Worm (Caenorhabditis elegans): ENCODE results near the gene hmt-1.

Gene hmt-1

ce11 chrIII:11093489-11093888 is 6.3 kb downstream of the hmt-1 start (continued):
- TF ChIP-seq elt-4 (tag; optimal IDR thresholded peaks at IDR 0.05): no peak
- TF ChIP-seq hlh-8 (tag; optimal IDR thresholded peaks at IDR 0.05): peak; percentile 77
- TF ChIP-seq ceh-24 (tag; optimal IDR thresholded peaks at IDR 0.05): no peak
- TF ChIP-seq sox-2 (GFP tag; IDR thresholded peaks at IDR 0.05): no peak
- no peak for TF ChIP-seq pqm-1 (tag; optimal IDR thresholded peaks at IDR 0.05)
- no peak for TF ChIP-seq lin-11 (tag; optimal IDR thresholded peaks at IDR 0.05)
- no peak for TF ChIP-seq che-1 (tag; optimal IDR thresholded peaks at IDR 0.05)
- TF ChIP-seq nhr-232 (tag; optimal IDR thresholded peaks at IDR 0.05): no peak
- TF ChIP-seq ttx-3 (tag; optimal IDR thresholded peaks at IDR 0.05): no peak
- peak; percentile 77 for TF ChIP-seq elt-2 (tag; optimal IDR thresholded peaks at IDR 0.05)
- TF ChIP-seq ceh-45 (GFP tag; IDR thresholded peaks at IDR 0.05): no peak
- peak; percentile 71 for TF ChIP-seq mec-3 (tag; optimal IDR thresholded peaks at IDR 0.05; ENCODE audit: borderline replicate concordance)
- TF ChIP-seq ceh-14 (tag; optimal IDR thresholded peaks at IDR 0.05): peak; percentile 62
- TF ChIP-seq fkh-10 (GFP tag; optimal IDR thresholded peaks at IDR 0.05): no peak
- peak; percentile 43 for TF ChIP-seq syd-9 (tag; optimal IDR thresholded peaks at IDR 0.05)

- TF ChIP-seq ceh-22 (tag; optimal IDR thresholded peaks at IDR 0.05) (no peak), fkh-6 (tag; optimal IDR thresholded peaks at IDR 0.05) (peak; percentile 69), dmd-4 (tag; optimal IDR thresholded peaks at IDR 0.05; ENCODE audit: borderline replicate concordance) (peak; percentile 39), che-1 (tag; optimal IDR thresholded peaks at IDR 0.05) (peak; percentile 42), K09A11.1 (tag; optimal IDR thresholded peaks at IDR 0.05; ENCODE audit: insufficient read depth) (no peak), madf-2 (tag; optimal IDR thresholded peaks at IDR 0.05) (no peak), pros-1 (tag; optimal IDR thresholded peaks at IDR 0.05) (no peak), K02D7.2 (tag; optimal IDR thresholded peaks at IDR 0.05) (peak; percentile 43), ceh-48 (tag; optimal IDR thresholded peaks at IDR 0.05) (no peak), Y22D7AL.16 (tag; optimal IDR thresholded peaks at IDR 0.05) (peak; percentile 9), hlh-13 (GFP tag; optimal IDR thresholded peaks at IDR 0.05) (no peak), ama-1 (optimal IDR thresholded peaks at IDR 0.05) (no peak), ceh-45 (GFP tag; IDR thresholded peaks at IDR 0.05) (no peak; the same call in 1 of the 2 replicates), ceh-30 (tag; optimal IDR thresholded peaks at IDR 0.05) (no peak), ceh-24 (tag; optimal IDR thresholded peaks at IDR 0.05) (no peak), odd-2 (tag; optimal IDR thresholded peaks at IDR 0.05) (no peak), nhr-11 (tag; optimal IDR thresholded peaks at IDR 0.05) (no peak), nhr-232 (tag; optimal IDR thresholded peaks at IDR 0.05) (no peak), unc-86 (tag; optimal IDR thresholded peaks at IDR 0.05) (peak; percentile 76), rnt-1 (tag; optimal IDR thresholded peaks at IDR 0.05) (peak; percentile 71), ceh-34 (tag; optimal IDR thresholded peaks at IDR 0.05) (peak; percentile 52), mec-3 (tag; optimal IDR thresholded peaks at IDR 0.05; ENCODE audit: borderline replicate concordance) (no peak), pqm-1 (tag; optimal IDR thresholded peaks at IDR 0.05) (peak; percentile 87), elt-2 (tag; optimal IDR thresholded peaks at IDR 0.05) (peak; percentile 72), zip-5 (tag; optimal IDR thresholded peaks at IDR 0.05) (peak; percentile 88), gmeb-2 (tag; optimal IDR thresholded peaks at IDR 0.05) (peak; percentile 39), hlh-30 (tag; optimal IDR thresholded peaks at IDR 0.05; ENCODE audit: insufficient read depth) (no peak), fkh-10 (GFP tag; optimal IDR thresholded peaks at IDR 0.05) (no peak), ceh-18 (tag; optimal IDR thresholded peaks at IDR 0.05) (peak; percentile 37), unc-55 (GFP tag; optimal IDR thresholded peaks at IDR 0.05) (no peak), ttx-3 (tag; optimal IDR thresholded peaks at IDR 0.05) (peak; percentile 62), pax-1 (tag; optimal IDR thresholded peaks at IDR 0.05) (no peak), ceh-31 (tag; optimal IDR thresholded peaks at IDR 0.05) (peak; percentile 99), T23F11.4 (GFP tag; optimal IDR thresholded peaks at IDR 0.05) (peak; percentile 64), F13H6.1 (tag; optimal IDR thresholded peaks at IDR 0.05) (peak; percentile 90), fax-1 (tag; optimal IDR thresholded peaks at IDR 0.05) (peak; percentile 85), lim-6 (tag; optimal IDR thresholded peaks at IDR 0.05) (peak; percentile 91), ets-4 (tag; optimal IDR thresholded peaks at IDR 0.05) (peak; percentile 95), nfya-1 (tag; optimal IDR thresholded peaks at IDR 0.05) (no peak), hlh-6 (tag; optimal IDR thresholded peaks at IDR 0.05) (peak; percentile 7), pat-9 (tag; optimal IDR thresholded peaks at IDR 0.05) (no peak), dve-1 (tag; optimal IDR thresholded peaks at IDR 0.05) (no peak), eyg-1 (tag; optimal IDR thresholded peaks at IDR 0.05) (no peak), C38D4.7 (GFP tag; optimal IDR thresholded peaks at IDR 0.05) (peak; percentile 36)
These were observed 8.0 kb downstream of the hmt-1 start for ce11 chrIII:11091651-11092278.
